Worm (Caenorhabditis elegans) whole organism, L4 larva: ENCODE measurements around the gene ztf-16.

Experiments
- F10B5.3 ChIP-seq: sonication (generic microtip); optimal IDR thresholded peaks from 2 replicates; lab custom pipeline; 2016; ENCODE audit warnings: mild to moderate bottlenecking, missing genetic modification characterization, missing compliant biosample characterization
- F26F4.8 ChIP-seq: fragments of 200-800 bp; sonication (Bioruptor generic); conservative IDR thresholded peaks from 2 replicates; pipeline ENCODE4 v1.3.6; 2022; ENCODE audit warnings: missing genetic modification characterization, missing compliant biosample characterization
- T20F7.1 ChIP-seq: fragments of 200-800 bp; sonication (Bioruptor generic); optimal IDR thresholded peaks from 2 replicates; lab custom pipeline; 2018; ENCODE audit warnings: mild to moderate bottlenecking, missing genetic modification characterization, missing compliant biosample characterization
- Y75B8A.6 ChIP-seq: fragments of 200-800 bp; sonication (Bioruptor generic); IDR thresholded peaks from 2 replicates; pipeline ENCODE4 v1.3.6; 2022; ENCODE audit warnings: missing genetic modification reagents, missing genetic modification characterization, missing compliant biosample characterization
- ceh-20 ChIP-seq: fragments of 200-800 bp; sonication (Bioruptor generic); IDR thresholded peaks from 2 replicates; pipeline ENCODE4 v1.3.6; 2022; ENCODE audit warnings: missing genetic modification reagents, missing genetic modification characterization, missing compliant biosample characterization
- ces-1 ChIP-seq: fragments of 150-350 bp; sonication (generic microtip); optimal IDR thresholded peaks from 4 replicates; lab custom pipeline; 2014; ENCODE audit warnings: missing biosample characterization, missing genetic modification reagents, missing genetic modification characterization
- cey-2 ChIP-seq: sonication (generic microtip); optimal IDR thresholded peaks from 3 replicates; lab custom pipeline; 2017; ENCODE audit warnings: missing genetic modification characterization, mild to moderate bottlenecking, missing compliant biosample characterization, antibody characterized with exemption, borderline replicate concordance; ENCODE audit not compliant: insufficient read depth
- daf-16 ChIP-seq, 3 experiments: sonication (generic microtip); optimal IDR thresholded peaks; 2 replicates each; lab custom pipeline; 2016 to 2017; ENCODE audit warnings: missing genetic modification characterization in 3 of 3, missing genetic modification reagents in 3 of 3, mild to moderate bottlenecking in 2 of 3, missing compliant biosample characterization in 2 of 3, missing biosample characterization in 1 of 3, moderate library complexity in 1 of 3
- daf-19 ChIP-seq: fragments of 200-800 bp; sonication (Bioruptor generic); conservative IDR thresholded peaks from 2 replicates; pipeline ENCODE4 v1.3.6; 2022; ENCODE audit warnings: missing genetic modification characterization, missing compliant biosample characterization
- dmd-6 ChIP-seq: fragments of 200-800 bp; sonication (Bioruptor generic); IDR thresholded peaks from 2 replicates; pipeline ENCODE4 v1.3.6; 2022; ENCODE audit warnings: missing genetic modification reagents, missing genetic modification characterization, missing compliant biosample characterization
- dmd-8 ChIP-seq: fragments of 200-800 bp; sonication (Bioruptor generic); IDR thresholded peaks from 2 replicates; pipeline ENCODE4 v1.3.6; 2022; ENCODE audit warnings: missing genetic modification characterization, missing compliant biosample characterization
- dve-1 ChIP-seq: sonication (generic microtip); optimal IDR thresholded peaks from 2 replicates; lab custom pipeline; 2017; ENCODE audit warnings: antibody characterized with exemption, mild to moderate bottlenecking, missing genetic modification characterization, missing compliant biosample characterization; ENCODE audit not compliant: insufficient read depth
- egl-27 ChIP-seq: sonication (generic microtip); optimal IDR thresholded peaks from 3 replicates; lab custom pipeline; 2017; ENCODE audit warnings: missing biosample characterization, missing genetic modification reagents, missing genetic modification characterization
- hif-1 ChIP-seq, 2 experiments: sonication (generic microtip); optimal IDR thresholded peaks; 2 replicates each; lab custom pipeline; 2016 to 2017; ENCODE audit warnings: missing compliant biosample characterization in 2 of 2, missing genetic modification characterization in 2 of 2, missing genetic modification reagents in 2 of 2, missing genotype in 2 of 2, mild to moderate bottlenecking in 1 of 2
- hlh-11 ChIP-seq: fragments of 200-800 bp; sonication (Bioruptor generic); optimal IDR thresholded peaks from 2 replicates; lab custom pipeline; 2018; ENCODE audit warnings: mild to moderate bottlenecking, missing genetic modification characterization, missing compliant biosample characterization
- hlh-30 ChIP-seq: sonication (generic microtip); optimal IDR thresholded peaks from 2 replicates; lab custom pipeline; 2017; ENCODE audit warnings: antibody characterized with exemption, mild to moderate bottlenecking, missing genetic modification characterization, missing compliant biosample characterization; ENCODE audit not compliant: insufficient read depth
- lim-7 ChIP-seq: fragments of 200-800 bp; sonication (Bioruptor generic); IDR thresholded peaks from 2 replicates; pipeline ENCODE4 v1.3.6; 2022; ENCODE audit warnings: missing genetic modification characterization, missing compliant biosample characterization
- lin-1 ChIP-seq: fragments of 200-800 bp; sonication (Bioruptor generic); IDR thresholded peaks from 2 replicates; pipeline ENCODE4 v1.3.6; 2022; ENCODE audit warnings: missing genetic modification reagents, missing genetic modification characterization, missing compliant biosample characterization
- mdl-1 ChIP-seq, 2 experiments: fragments of 150-350 bp in 1 of 2; sonication (generic microtip) in 1 of 2; optimal IDR thresholded peaks; 2 replicates each; lab custom pipeline; 2014 to 2017; ENCODE audit warnings: missing biosample characterization in 2 of 2, missing genetic modification characterization in 2 of 2
- mdt-29 ChIP-seq: fragments of 200-800 bp; sonication (Bioruptor generic); IDR thresholded peaks from 2 replicates; pipeline ENCODE4 v1.3.6; 2022; ENCODE audit warnings: missing genetic modification reagents, missing genetic modification characterization, missing compliant biosample characterization
- mep-1 ChIP-seq: fragments of 150-350 bp; sonication (generic microtip); optimal IDR thresholded peaks from 3 replicates; lab custom pipeline; 2014; ENCODE audit warnings: missing biosample characterization, missing genetic modification characterization
- mes-2 ChIP-seq: sonication (generic microtip); optimal IDR thresholded peaks from 2 replicates; lab custom pipeline; 2016; ENCODE audit warnings: missing genotype, mild to moderate bottlenecking, missing genetic modification characterization, missing compliant biosample characterization; ENCODE audit not compliant: poor library complexity, severe bottlenecking
- mxl-2 ChIP-seq: fragments of 200-800 bp; sonication (Bioruptor generic); conservative IDR thresholded peaks from 2 replicates; pipeline ENCODE4 v1.3.6; 2022; ENCODE audit warnings: missing genetic modification reagents, missing genetic modification characterization, missing compliant biosample characterization
- nhr-10 ChIP-seq: fragments of 150-350 bp; optimal IDR thresholded peaks from 2 replicates; lab custom pipeline; 2014; ENCODE audit warnings: missing biosample characterization, missing genetic modification characterization
- nhr-102 ChIP-seq: sonication (generic microtip); optimal IDR thresholded peaks from 2 replicates; lab custom pipeline; 2016; ENCODE audit warnings: mild to moderate bottlenecking, missing genetic modification characterization, moderate library complexity, missing compliant biosample characterization
- nhr-237 ChIP-seq: sonication (generic microtip); optimal IDR thresholded peaks from 2 replicates; lab custom pipeline; 2017; ENCODE audit warnings: missing biosample characterization, missing genetic modification characterization
- nhr-28 ChIP-seq: fragments of 150-350 bp; optimal IDR thresholded peaks from 2 replicates; lab custom pipeline; 2014; ENCODE audit warnings: missing biosample characterization, missing genetic modification characterization
- nhr-41 ChIP-seq: fragments of 200-800 bp; sonication (Bioruptor generic); IDR thresholded peaks from 2 replicates; pipeline ENCODE4 v1.3.6; 2022; ENCODE audit warnings: missing genetic modification reagents, missing genetic modification characterization, missing compliant biosample characterization
- nhr-42 ChIP-seq: fragments of 200-800 bp; sonication (Bioruptor generic); IDR thresholded peaks from 2 replicates; pipeline ENCODE4 v1.3.6; 2022; ENCODE audit warnings: missing genetic modification characterization, missing compliant biosample characterization
- nhr-48 ChIP-seq: sonication (generic microtip); optimal IDR thresholded peaks from 2 replicates; lab custom pipeline; 2016; ENCODE audit warnings: mild to moderate bottlenecking, missing genetic modification characterization, missing compliant biosample characterization
- nhr-77 ChIP-seq: fragments of 150-350 bp; optimal IDR thresholded peaks from 2 replicates; lab custom pipeline; 2014; ENCODE audit warnings: missing biosample characterization, missing genetic modification characterization
- pha-4 ChIP-seq, 2 experiments: fragments of 150-350 bp in 1 of 2; fragments of 200-800 bp in 1 of 2; sonication (Bioruptor generic) in 1 of 2; IDR thresholded peaks in 1 of 2; optimal IDR thresholded peaks in 1 of 2; 2 replicates each; pipeline versions ENCODE4 v1.3.6 to Lab custom; 2014 to 2022; ENCODE audit warnings: missing genetic modification characterization in 2 of 2, missing genetic modification reagents in 2 of 2, missing biosample characterization in 1 of 2, missing compliant biosample characterization in 1 of 2
- php-3 ChIP-seq: fragments of 200-800 bp; sonication (Bioruptor generic); IDR thresholded peaks from 2 replicates; pipeline ENCODE4 v1.3.6; 2022; ENCODE audit warnings: missing genetic modification reagents, missing genetic modification characterization, missing compliant biosample characterization
- pqm-1 ChIP-seq: sonication (generic microtip); optimal IDR thresholded peaks from 2 replicates; lab custom pipeline; 2017; ENCODE audit warnings: missing biosample characterization, missing genetic modification characterization
- set-16 ChIP-seq: fragments of 200-800 bp; sonication (Bioruptor generic); IDR thresholded peaks from 2 replicates; pipeline ENCODE4 v1.3.6; 2022; ENCODE audit warnings: missing genetic modification reagents, missing genetic modification characterization, missing compliant biosample characterization
- tra-1 ChIP-seq: fragments of 200-800 bp; sonication (Bioruptor generic); IDR thresholded peaks from 2 replicates; pipeline ENCODE4 v1.3.6; 2022; ENCODE audit warnings: missing genetic modification reagents, missing genetic modification characterization, missing compliant biosample characterization
- unc-62 ChIP-seq, 3 experiments: fragments of 150-350 bp in 1 of 3; sonication (generic microtip); optimal IDR thresholded peaks in 2 of 3; peaks in 1 of 3; 1 replicate in 1 of 3; 2 replicates in 2 of 3; lab custom pipeline; 2014 to 2017; ENCODE audit warnings: missing biosample characterization in 3 of 3, missing genetic modification characterization in 3 of 3, missing genetic modification reagents in 3 of 3, missing genotype in 1 of 3
- zag-1 ChIP-seq: fragments of 150-350 bp; optimal IDR thresholded peaks from 2 replicates; lab custom pipeline; 2014; ENCODE audit warnings: missing biosample characterization, missing genetic modification characterization
- zfp-3 ChIP-seq: fragments of 200-800 bp; sonication (Bioruptor generic); conservative IDR thresholded peaks from 2 replicates; pipeline ENCODE4 v1.3.6; 2022; ENCODE audit warnings: missing genetic modification reagents, missing genetic modification characterization, missing compliant biosample characterization
- ztf-7 ChIP-seq: fragments of 150-350 bp; optimal IDR thresholded peaks from 2 replicates; lab custom pipeline; 2014; ENCODE audit warnings: missing biosample characterization, missing genetic modification characterization

The ztf-16 gene

DNA sequence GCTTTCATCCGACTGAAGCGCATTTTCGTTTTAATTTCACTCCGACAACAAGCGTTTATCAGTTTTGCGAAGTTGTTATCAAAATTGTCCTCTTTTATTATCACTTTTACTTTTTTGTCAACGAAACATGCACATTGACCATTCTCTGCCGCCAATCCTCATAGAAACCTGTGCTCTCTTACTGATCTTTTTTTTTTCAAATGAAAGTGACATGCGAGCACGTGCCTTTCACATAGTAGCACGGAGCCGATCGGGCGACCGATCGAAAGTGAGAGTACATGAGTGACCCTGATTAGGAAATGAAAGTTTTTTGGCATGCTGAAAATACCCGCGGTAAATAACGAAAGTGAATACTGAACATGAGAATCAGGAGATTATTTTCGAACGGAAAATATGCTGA is 17.3 kb downstream of the ztf-16 start:
- TF ChIP-seq php-3 (GFP tag; lab: Robert Waterston, UW) = peak; percentile 81
- TF ChIP-seq F26F4.8 (GFP tag; lab: Robert Waterston, UW) = no peak
- TF ChIP-seq daf-19 (GFP tag; lab: Robert Waterston, UW) = no peak
- TF ChIP-seq mes-2 (tag; lab: Kevin White, UChicago) = peak; percentile 36
- peak in 1 of 2 experiments; percentile 60 for TF ChIP-seq hif-1 (tag; optimal IDR thresholded peaks at IDR 0.05; lab: Kevin White, UChicago)
- TF ChIP-seq nhr-102 (tag; lab: Kevin White, UChicago) = peak; percentile 83
- no peak for TF ChIP-seq lim-7 (GFP tag; lab: Robert Waterston, UW)
- TF ChIP-seq daf-16 (GFP tag; optimal IDR thresholded peaks at IDR 0.05; lab: Kevin White, UChicago) = peak in 1 of 2 experiments; percentile 76
- TF ChIP-seq daf-16 (tag; optimal IDR thresholded peaks at IDR 0.05; lab: Kevin White, UChicago) = peak; percentile 96
- peak; percentile 90 for TF ChIP-seq mxl-2 (GFP tag; lab: Robert Waterston, UW)
- peak; percentile 63 for TF ChIP-seq hlh-30 (tag; lab: Kevin White, UChicago)
- TF ChIP-seq nhr-237 = no peak
- TF ChIP-seq T20F7.1 (GFP tag; lab: Kevin White, UChicago) = peak; percentile 36
- 0 out of 2 replicates have a peak, but pooled peaks have one; percentile 44 for TF ChIP-seq zfp-3
- TF ChIP-seq mdl-1 (tag; optimal IDR thresholded peaks at IDR 0.05; lab: Kevin White, UChicago) = peak in 1 of 2 experiments; percentile 52
- peak; percentile 80 for TF ChIP-seq pqm-1 (tag; lab: Kevin White, UChicago)
- no peak for TF ChIP-seq ces-1 (GFP tag; lab: Kevin White, UChicago)
- peak; percentile 55; the same call in 1 of the 2 replicates for TF ChIP-seq mdt-29
- peak; percentile 26; the same call in 1 of the 2 replicates for TF ChIP-seq ceh-20 (GFP tag; lab: Robert Waterston, UW)
- TF ChIP-seq hlh-11 = peak; percentile 95
- TF ChIP-seq Y75B8A.6 (GFP tag; lab: Robert Waterston, UW) = peak; percentile 28; the same call in 1 of the 2 replicates
- no peak for TF ChIP-seq zag-1 (tag; lab: Kevin White, UChicago)
- no peak for TF ChIP-seq F10B5.3 (tag; lab: Kevin White, UChicago)
- TF ChIP-seq ztf-7 (tag; lab: Kevin White, UChicago) = no peak
- TF ChIP-seq tra-1 (GFP tag; lab: Robert Waterston, UW) = peak; percentile 90
- peak in 1 of 2 experiments; percentile 10 for TF ChIP-seq unc-62 (GFP tag; optimal IDR thresholded peaks at IDR 0.05 in 1 of 2; lab: Kevin White, UChicago)
- TF ChIP-seq unc-62 (tag; optimal IDR thresholded peaks at IDR 0.05; lab: Kevin White, UChicago) = no peak
- peak; percentile 59; the same call in 1 of the 2 replicates for TF ChIP-seq pha-4 (GFP tag; IDR thresholded peaks at IDR 0.05; lab: Robert Waterston, UW)
- no peak for TF ChIP-seq pha-4 (tag; optimal IDR thresholded peaks at IDR 0.05; lab: Kevin White, UChicago)
- no peak for TF ChIP-seq set-16 (GFP tag; lab: Robert Waterston, UW)
- TF ChIP-seq nhr-77 = peak; percentile 71
- peak; percentile 97 for TF ChIP-seq dmd-6 (GFP tag; lab: Robert Waterston, UW)
- TF ChIP-seq nhr-48 (tag; lab: Kevin White, UChicago) = peak; percentile 89
- peak; percentile 59 for TF ChIP-seq nhr-10 (tag; lab: Kevin White, UChicago)
- TF ChIP-seq nhr-42 (GFP tag; lab: Robert Waterston, UW) = no peak
- no peak for TF ChIP-seq egl-27 (tag; lab: Kevin White, UChicago)
- TF ChIP-seq mep-1 (tag; lab: Kevin White, UChicago) = peak; percentile 22
- TF ChIP-seq dmd-8 = no peak
- TF ChIP-seq dve-1 (tag; lab: Kevin White, UChicago) = peak; percentile 95
- TF ChIP-seq nhr-41 (GFP tag; lab: Robert Waterston, UW) = peak; percentile 50; the same call in 1 of the 2 replicates
- TF ChIP-seq cey-2 (tag; lab: Kevin White, UChicago) = no peak
- TF ChIP-seq lin-1 (GFP tag; lab: Robert Waterston, UW) = peak; percentile 76
- TF ChIP-seq nhr-28 (tag; lab: Kevin White, UChicago) = peak; percentile 52
- TF ChIP-seq, all 104 proteins: peak for 27
